Fruit fly (Drosophila melanogaster): ENCODE results near the gene verm.
"Not testable (repeated sequence)": the region's sequence is repeated elsewhere in the genome, so short reads cannot be mapped to it uniquely, and the experiment has no call there.

Gene verm

dm6 chr3L:19695057-19695627 lies at the start of gene verm:
verm (minus strand) TSS chr3L:19695260.
- no peak for TF ChIP-seq CG8478 (optimal IDR thresholded peaks at IDR 0.05)
- TF ChIP-seq psq (optimal IDR thresholded peaks at IDR 0.05): no peak
- TF ChIP-seq Dll (optimal IDR thresholded peaks at IDR 0.05): no peak
- TF ChIP-seq EcR (GFP tag; optimal IDR thresholded peaks at IDR 0.05): no peak
- no peak for TF ChIP-seq usp (GFP tag; optimal IDR thresholded peaks at IDR 0.05)

dm6 chr3L:19728694-19729093 lies 33.6 kb upstream of the verm start, which contains the start of gene CG42529:
CG42529 (plus strand) TSS chr3L:19728994.
- TF ChIP-seq EcR (GFP tag; optimal IDR thresholded peaks at IDR 0.05); CG8478 (optimal IDR thresholded peaks at IDR 0.05); usp (GFP tag; optimal IDR thresholded peaks at IDR 0.05): not testable (repeated sequence)

dm6 chr3L:19718228-19718627 lies 23.2 kb upstream of the verm start, which contains the start of gene Trpml:
Trpml (minus strand) TSS chr3L:19718328.
- TF ChIP-seq Dll, pan, CG8478 (optimal IDR thresholded peaks at IDR 0.05): not testable (repeated sequence)

- no peak for TF ChIP-seq usp (GFP tag; optimal IDR thresholded peaks at IDR 0.05)
- no peak for TF ChIP-seq psq (optimal IDR thresholded peaks at IDR 0.05)
- TF ChIP-seq Dll (optimal IDR thresholded peaks at IDR 0.05): no peak
- no peak for TF ChIP-seq EcR (GFP tag; optimal IDR thresholded peaks at IDR 0.05)
- TF ChIP-seq pan (optimal IDR thresholded peaks at IDR 0.05): no peak
- no peak for TF ChIP-seq CG8478 (optimal IDR thresholded peaks at IDR 0.05)
Measured at dm6 chr3L:19707570-19708146, 12.6 kb upstream of the verm start, which contains the start of gene serp. serp (minus strand) TSS chr3L:19708015.

dm6 chr3L:19704869-19705268 lies 9.8 kb upstream of the verm start:
- no peak for TF ChIP-seq EcR (GFP tag; optimal IDR thresholded peaks at IDR 0.05)
- no peak for TF ChIP-seq Dll (optimal IDR thresholded peaks at IDR 0.05)
- no peak for TF ChIP-seq psq (optimal IDR thresholded peaks at IDR 0.05)
- TF ChIP-seq CG8478 (optimal IDR thresholded peaks at IDR 0.05): no peak
- TF ChIP-seq usp (GFP tag; optimal IDR thresholded peaks at IDR 0.05): no peak
- TF ChIP-seq pan (optimal IDR thresholded peaks at IDR 0.05): no peak

- no peak for TF ChIP-seq Dll (optimal IDR thresholded peaks at IDR 0.05)
- no peak for TF ChIP-seq pan (optimal IDR thresholded peaks at IDR 0.05)
- no peak for TF ChIP-seq CG8478 (optimal IDR thresholded peaks at IDR 0.05)
- TF ChIP-seq psq (optimal IDR thresholded peaks at IDR 0.05): no peak
- no peak for TF ChIP-seq usp (GFP tag; optimal IDR thresholded peaks at IDR 0.05)
- TF ChIP-seq EcR (GFP tag; optimal IDR thresholded peaks at IDR 0.05): no peak
Measured at dm6 chr3L:19703323-19703722, 8.3 kb upstream of the verm start.

- TF ChIP-seq CG8478 (optimal IDR thresholded peaks at IDR 0.05) (no peak), EcR (GFP tag; optimal IDR thresholded peaks at IDR 0.05) (no peak), psq (optimal IDR thresholded peaks at IDR 0.05) (no peak), pan (optimal IDR thresholded peaks at IDR 0.05) (no peak), usp (GFP tag; optimal IDR thresholded peaks at IDR 0.05) (no peak), Dll (optimal IDR thresholded peaks at IDR 0.05) (no peak)
Measured at dm6 chr3L:19701662-19702061, 6.6 kb upstream of the verm start.

dm6 chr3L:19701106-19701505 lies 6.0 kb upstream of the verm start:
- TF ChIP-seq CG8478 (optimal IDR thresholded peaks at IDR 0.05) (no peak), EcR (GFP tag; optimal IDR thresholded peaks at IDR 0.05) (no peak), pan (optimal IDR thresholded peaks at IDR 0.05) (no peak), psq (optimal IDR thresholded peaks at IDR 0.05) (no peak), Dll (optimal IDR thresholded peaks at IDR 0.05) (no peak), usp (GFP tag; optimal IDR thresholded peaks at IDR 0.05) (no peak)

- TF ChIP-seq CG8478 (optimal IDR thresholded peaks at IDR 0.05) (no peak), psq (optimal IDR thresholded peaks at IDR 0.05) (no peak), EcR (GFP tag; optimal IDR thresholded peaks at IDR 0.05) (no peak), Dll (optimal IDR thresholded peaks at IDR 0.05) (no peak), pan (optimal IDR thresholded peaks at IDR 0.05) (no peak), usp (GFP tag; optimal IDR thresholded peaks at IDR 0.05) (no peak)
Measured at dm6 chr3L:19700463-19700862, 5.4 kb upstream of the verm start.

- TF ChIP-seq psq (optimal IDR thresholded peaks at IDR 0.05) (no peak), CG8478 (optimal IDR thresholded peaks at IDR 0.05) (no peak), usp (GFP tag; optimal IDR thresholded peaks at IDR 0.05) (no peak), EcR (GFP tag; optimal IDR thresholded peaks at IDR 0.05) (no peak), pan (optimal IDR thresholded peaks at IDR 0.05) (no peak), Dll (optimal IDR thresholded peaks at IDR 0.05) (no peak)
Measured at dm6 chr3L:19699651-19700050, 4.6 kb upstream of the verm start.

- TF ChIP-seq pan (optimal IDR thresholded peaks at IDR 0.05): no peak
- TF ChIP-seq EcR (GFP tag; optimal IDR thresholded peaks at IDR 0.05): no peak
- no peak for TF ChIP-seq psq (optimal IDR thresholded peaks at IDR 0.05)
- TF ChIP-seq Dll (optimal IDR thresholded peaks at IDR 0.05): no peak
- no peak for TF ChIP-seq CG8478 (optimal IDR thresholded peaks at IDR 0.05)
- TF ChIP-seq usp (GFP tag; optimal IDR thresholded peaks at IDR 0.05): no peak
Measured at dm6 chr3L:19698651-19699050, 3.6 kb upstream of the verm start.

- TF ChIP-seq usp (GFP tag; optimal IDR thresholded peaks at IDR 0.05) (no peak), EcR (GFP tag; optimal IDR thresholded peaks at IDR 0.05) (no peak), Dll (optimal IDR thresholded peaks at IDR 0.05) (no peak), pan (optimal IDR thresholded peaks at IDR 0.05) (no peak), psq (optimal IDR thresholded peaks at IDR 0.05) (no peak), CG8478 (optimal IDR thresholded peaks at IDR 0.05) (no peak)
Measured at dm6 chr3L:19697395-19697978, 2.4 kb upstream of the verm start.

Data from whole organism.